Fruit fly (Drosophila melanogaster): ENCODE results near the gene Cht5.

Gene Cht5

DNA sequence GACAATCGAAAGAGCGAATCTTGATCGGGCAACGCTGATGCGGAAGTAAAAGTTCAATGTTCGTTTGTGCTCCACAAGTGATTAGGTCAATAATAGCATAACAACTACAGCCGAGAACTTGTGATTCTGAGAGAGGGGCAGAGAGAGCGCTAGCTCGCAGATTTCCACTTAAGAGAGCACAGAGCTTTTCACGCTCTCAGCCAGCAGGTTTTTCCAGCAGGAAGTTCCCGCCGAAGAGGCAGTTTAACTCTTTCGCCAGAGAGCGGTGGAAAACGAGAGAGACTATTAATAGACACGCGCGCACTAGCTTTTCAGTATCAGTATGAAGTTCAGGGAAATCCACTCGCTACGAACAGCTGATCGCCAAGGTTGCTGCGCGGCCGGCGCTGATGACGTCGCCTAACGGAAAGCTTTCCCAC is 47.7 kb downstream of the Cht5 start (continued):
- TF ChIP-seq CG6276 (GFP tag; optimal IDR thresholded peaks at IDR 0.05) (peak; percentile 3), fd59A (GFP tag; optimal IDR thresholded peaks at IDR 0.05) (no peak), CG6792 (GFP tag; optimal IDR thresholded peaks at IDR 0.05) (no peak)

DNA sequence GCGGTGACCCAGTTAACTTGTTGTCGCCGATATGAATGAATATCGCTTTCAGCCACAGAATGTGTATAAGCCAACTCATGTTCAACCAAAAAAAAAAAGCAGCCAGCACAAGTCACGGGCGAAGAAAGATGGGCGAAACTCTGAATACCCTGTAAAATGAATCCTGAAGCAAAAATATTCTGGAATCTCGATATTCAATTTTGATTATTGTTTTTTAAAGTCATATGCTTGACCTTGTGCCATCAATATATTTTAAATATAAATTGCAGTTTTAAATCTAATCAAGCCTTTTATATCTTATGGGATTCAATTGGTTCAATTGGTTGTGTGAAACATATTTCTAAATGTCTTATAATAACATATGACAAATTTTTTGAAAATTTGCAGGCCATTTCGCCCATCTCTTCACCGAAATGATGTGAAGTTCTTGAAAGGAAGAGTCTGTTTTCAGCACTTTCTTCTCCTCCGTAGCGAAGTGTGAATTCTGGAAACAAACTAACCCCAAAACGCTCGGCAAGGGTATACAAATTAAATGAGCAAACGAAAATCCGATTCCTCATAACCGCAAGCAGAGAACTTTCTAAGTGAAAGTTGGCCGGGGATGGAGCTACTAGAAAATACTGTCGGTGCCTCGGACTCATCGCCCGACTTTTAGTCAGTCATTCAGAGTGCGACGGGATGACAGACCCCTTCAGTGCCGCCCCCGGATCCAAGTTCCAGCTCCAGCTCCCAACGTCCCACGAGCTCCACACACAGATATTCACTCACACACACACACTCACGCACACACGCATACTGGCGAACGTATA is 48.4 kb downstream of the Cht5 start:
- TF ChIP-seq svp (GFP tag) (peak; percentile 72), CG8632 (GFP tag; optimal IDR thresholded peaks at IDR 0.05) (no peak), CG6163 (GFP tag; IDR thresholded peaks at IDR 0.05) (no peak), net (GFP tag; optimal IDR thresholded peaks at IDR 0.05) (no peak), Hr4 (GFP tag; optimal IDR thresholded peaks at IDR 0.05) (peak; percentile 20), CG11762 (GFP tag; optimal IDR thresholded peaks at IDR 0.05; ENCODE audit: insufficient read depth) (no peak), salr (GFP tag; optimal IDR thresholded peaks at IDR 0.05) (no peak), Sox15 (GFP tag; optimal IDR thresholded peaks at IDR 0.05) (no peak), Eip75B (GFP tag; optimal IDR thresholded peaks at IDR 0.05) (no peak), CG9139 (GFP tag; optimal IDR thresholded peaks at IDR 0.05) (no peak), CG15336 (GFP tag; IDR thresholded peaks at IDR 0.05) (no peak), CG4318 (GFP tag; optimal IDR thresholded peaks at IDR 0.05) (peak; percentile 4), CG6792 (GFP tag; optimal IDR thresholded peaks at IDR 0.05) (no peak), Ets96B (tag; optimal IDR thresholded peaks at IDR 0.05) (no peak), CG1621 (tag; optimal IDR thresholded peaks at IDR 0.05) (no peak), pdm3 (GFP tag; optimal IDR thresholded peaks at IDR 0.05) (no peak), lz (GFP tag; optimal IDR thresholded peaks at IDR 0.05) (no peak), CG34406 (GFP tag; optimal IDR thresholded peaks at IDR 0.05) (peak; percentile 0), CG31627 (GFP tag; optimal IDR thresholded peaks at IDR 0.05) (peak; percentile 5), CG8119 (GFP tag; IDR thresholded peaks at IDR 0.05) (no peak), CG11294 (GFP tag; IDR thresholded peaks at IDR 0.05) (no peak), Sox14 (GFP tag; optimal IDR thresholded peaks at IDR 0.05) (no peak), OdsH (GFP tag; optimal IDR thresholded peaks at IDR 0.05) (peak; percentile 7), Hr38 (GFP tag; optimal IDR thresholded peaks at IDR 0.05) (no peak), CG10669 (GFP tag; optimal IDR thresholded peaks at IDR 0.05) (no peak), CG3919 (GFP tag; optimal IDR thresholded peaks at IDR 0.05) (no peak), acj6 (GFP tag; optimal IDR thresholded peaks at IDR 0.05) (peak; percentile 6), Gug (GFP tag; IDR thresholded peaks at IDR 0.05) (no peak), Eip78C (GFP tag) (peak; percentile 59), dac (GFP tag; optimal IDR thresholded peaks at IDR 0.05) (no peak), CG3032 (tag; optimal IDR thresholded peaks at IDR 0.05) (no peak), CG8319 (GFP tag; optimal IDR thresholded peaks at IDR 0.05) (no peak), CG16779 (tag; optimal IDR thresholded peaks at IDR 0.05) (no peak), fd59A (GFP tag; optimal IDR thresholded peaks at IDR 0.05) (no peak), vri (GFP tag; optimal IDR thresholded peaks at IDR 0.05) (no peak), dsx (GFP tag; optimal IDR thresholded peaks at IDR 0.05; ENCODE audit: poor library complexity, severe bottlenecking) (no peak), Smox (GFP tag; optimal IDR thresholded peaks at IDR 0.05) (peak; percentile 4), eg (GFP tag; IDR thresholded peaks at IDR 0.05) (no peak), CG6854 (GFP tag; optimal IDR thresholded peaks at IDR 0.05) (no peak), Lpt (GFP tag; optimal IDR thresholded peaks at IDR 0.05) (no peak), CG6276 (GFP tag; optimal IDR thresholded peaks at IDR 0.05) (no peak), esn (GFP tag; optimal IDR thresholded peaks at IDR 0.05) (no peak), CG10631 (GFP tag; optimal IDR thresholded peaks at IDR 0.05) (no peak), Met (GFP tag; optimal IDR thresholded peaks at IDR 0.05) (peak; percentile 32), Blimp-1 (GFP tag; optimal IDR thresholded peaks at IDR 0.05) (peak; percentile 90), achi (GFP tag; optimal IDR thresholded peaks at IDR 0.05) (no peak), cyc (GFP tag; optimal IDR thresholded peaks at IDR 0.05) (no peak), Sox102F (GFP tag; optimal IDR thresholded peaks at IDR 0.05) (no peak), ss (GFP tag; optimal IDR thresholded peaks at IDR 0.05) (no peak)

Measured in whole organism, prepupa.